Worm (Caenorhabditis elegans) whole organism, L4 larva: Measurements from ENCODE around the gene fbxb-99.

ENCODE experiments used
- F10B5.3 ChIP-seq: sonication (generic microtip); optimal IDR thresholded peaks from 2 replicates; lab custom pipeline; 2016; ENCODE audit warnings: mild to moderate bottlenecking, missing genetic modification characterization, missing compliant biosample characterization
- F49E8.2 ChIP-seq: sonication (generic microtip); optimal IDR thresholded peaks from 2 replicates; lab custom pipeline; 2016; ENCODE audit warnings: missing compliant biosample characterization, mild to moderate bottlenecking, missing genetic modification characterization, borderline replicate concordance
- R02D3.7 ChIP-seq: fragments of 150-350 bp; sonication (generic microtip); optimal IDR thresholded peaks from 3 replicates; lab custom pipeline; 2014; ENCODE audit warnings: missing biosample characterization, missing genetic modification characterization
- Y105C5A.15 ChIP-seq: fragments of 200-800 bp; sonication (Bioruptor generic); IDR thresholded peaks from 2 replicates; pipeline ENCODE4 v1.3.6; 2022; ENCODE audit warnings: missing genetic modification characterization, missing compliant biosample characterization
- Y48G9A.11 ChIP-seq: fragments of 200-800 bp; sonication (Bioruptor generic); IDR thresholded peaks from 2 replicates; pipeline ENCODE4 v1.3.6; 2022; ENCODE audit warnings: missing genetic modification reagents, missing genetic modification characterization, missing compliant biosample characterization
- Y5F2A.4 ChIP-seq: fragments of 200-800 bp; sonication (Bioruptor generic); optimal IDR thresholded peaks from 2 replicates; lab custom pipeline; 2018; ENCODE audit warnings: mild to moderate bottlenecking, missing genetic modification characterization, missing compliant biosample characterization
- Y75B8A.6 ChIP-seq: fragments of 200-800 bp; sonication (Bioruptor generic); IDR thresholded peaks from 2 replicates; pipeline ENCODE4 v1.3.6; 2022; ENCODE audit warnings: missing genetic modification reagents, missing genetic modification characterization, missing compliant biosample characterization
- aha-1 ChIP-seq: fragments of 150-350 bp; peaks from one replicate; lab custom pipeline; 2014; ENCODE audit warnings: missing biosample characterization, missing genetic modification characterization
- aly-2 ChIP-seq: sonication (generic microtip); optimal IDR thresholded peaks from 2 replicates; lab custom pipeline; 2018; ENCODE audit warnings: missing biosample characterization, missing genetic modification characterization
- attf-4 ChIP-seq: sonication (generic microtip); optimal IDR thresholded peaks from 3 replicates; lab custom pipeline; 2017; ENCODE audit warnings: missing biosample characterization, missing genetic modification characterization
- cey-2 ChIP-seq: sonication (generic microtip); optimal IDR thresholded peaks from 3 replicates; lab custom pipeline; 2017; ENCODE audit warnings: missing genetic modification characterization, mild to moderate bottlenecking, missing compliant biosample characterization, antibody characterized with exemption, borderline replicate concordance; ENCODE audit not compliant: insufficient read depth
- ctbp-1 ChIP-seq: fragments of 200-800 bp; sonication (Bioruptor generic); IDR thresholded peaks from 2 replicates; pipeline ENCODE4 v1.3.6; 2022; ENCODE audit warnings: missing genetic modification reagents, missing genetic modification characterization, missing compliant biosample characterization
- daf-16 ChIP-seq, 3 experiments: sonication (generic microtip); optimal IDR thresholded peaks; 2 replicates each; lab custom pipeline; 2016 to 2017; ENCODE audit warnings: missing genetic modification characterization in 3 of 3, missing genetic modification reagents in 3 of 3, mild to moderate bottlenecking in 2 of 3, missing compliant biosample characterization in 2 of 3, missing biosample characterization in 1 of 3, moderate library complexity in 1 of 3
- daf-19 ChIP-seq: fragments of 200-800 bp; sonication (Bioruptor generic); conservative IDR thresholded peaks from 2 replicates; pipeline ENCODE4 v1.3.6; 2022; ENCODE audit warnings: missing genetic modification characterization, missing compliant biosample characterization
- daf-8 ChIP-seq: fragments of 200-800 bp; sonication (Bioruptor generic); IDR thresholded peaks from 2 replicates; pipeline ENCODE4 v1.3.6; 2022; ENCODE audit warnings: missing genetic modification characterization, missing compliant biosample characterization
- dmd-6 ChIP-seq: fragments of 200-800 bp; sonication (Bioruptor generic); IDR thresholded peaks from 2 replicates; pipeline ENCODE4 v1.3.6; 2022; ENCODE audit warnings: missing genetic modification reagents, missing genetic modification characterization, missing compliant biosample characterization
- dpl-1 ChIP-seq: fragments of 150-350 bp; optimal IDR thresholded peaks from 2 replicates; lab custom pipeline; 2014; ENCODE audit warnings: missing biosample characterization, missing genetic modification reagents, missing genetic modification characterization
- hmg-1.1 ChIP-seq: fragments of 200-800 bp; sonication (Bioruptor generic); IDR thresholded peaks from 2 replicates; pipeline ENCODE4 v1.3.6; 2022; ENCODE audit warnings: missing genetic modification reagents, missing genetic modification characterization, missing compliant biosample characterization
- jun-1 ChIP-seq: fragments of 150-350 bp; optimal IDR thresholded peaks from 2 replicates; lab custom pipeline; 2014; ENCODE audit warnings: missing biosample characterization, missing genetic modification reagents, missing genetic modification characterization
- lin-13 ChIP-seq: fragments of 150-350 bp; optimal IDR thresholded peaks from 2 replicates; lab custom pipeline; 2014; ENCODE audit warnings: missing biosample characterization, missing genetic modification reagents, missing genetic modification characterization
- lin-38 ChIP-seq: fragments of 200-800 bp; sonication (Bioruptor generic); IDR thresholded peaks from 2 replicates; pipeline ENCODE4 v1.3.6; 2022; ENCODE audit warnings: missing genetic modification reagents, missing genetic modification characterization, missing compliant biosample characterization
- madf-5 ChIP-seq, 2 experiments: fragments of 200-800 bp; sonication (Bioruptor generic); IDR thresholded peaks; 2 replicates each; pipeline ENCODE4 v1.3.6; 2022; ENCODE audit warnings: missing compliant biosample characterization in 2 of 2, missing genetic modification characterization in 2 of 2
- madf-9 ChIP-seq: fragments of 200-800 bp; sonication (Bioruptor generic); conservative IDR thresholded peaks from 2 replicates; pipeline ENCODE4 v1.3.6; 2022; ENCODE audit warnings: missing genetic modification reagents, missing genetic modification characterization, missing compliant biosample characterization
- mxl-3 ChIP-seq: fragments of 200-800 bp; sonication (Bioruptor generic); optimal IDR thresholded peaks from 2 replicates; lab custom pipeline; 2018; ENCODE audit warnings: mild to moderate bottlenecking, missing genetic modification characterization, missing compliant biosample characterization
- nhr-11 ChIP-seq: fragments of 150-350 bp; optimal IDR thresholded peaks from 2 replicates; lab custom pipeline; 2014; ENCODE audit warnings: missing biosample characterization, missing genetic modification characterization
- nhr-111 ChIP-seq: fragments of 200-800 bp; sonication (Bioruptor generic); optimal IDR thresholded peaks from 2 replicates; lab custom pipeline; 2018; ENCODE audit warnings: mild to moderate bottlenecking, missing genetic modification characterization, missing compliant biosample characterization
- nhr-237 ChIP-seq: sonication (generic microtip); optimal IDR thresholded peaks from 2 replicates; lab custom pipeline; 2017; ENCODE audit warnings: missing biosample characterization, missing genetic modification characterization
- nhr-42 ChIP-seq: fragments of 200-800 bp; sonication (Bioruptor generic); IDR thresholded peaks from 2 replicates; pipeline ENCODE4 v1.3.6; 2022; ENCODE audit warnings: missing genetic modification characterization, missing compliant biosample characterization
- nhr-48 ChIP-seq: sonication (generic microtip); optimal IDR thresholded peaks from 2 replicates; lab custom pipeline; 2016; ENCODE audit warnings: mild to moderate bottlenecking, missing genetic modification characterization, missing compliant biosample characterization
- nhr-77 ChIP-seq: fragments of 150-350 bp; optimal IDR thresholded peaks from 2 replicates; lab custom pipeline; 2014; ENCODE audit warnings: missing biosample characterization, missing genetic modification characterization
- pqm-1 ChIP-seq: sonication (generic microtip); optimal IDR thresholded peaks from 2 replicates; lab custom pipeline; 2017; ENCODE audit warnings: missing biosample characterization, missing genetic modification characterization
- saeg-2 ChIP-seq: fragments of 200-800 bp; sonication (Bioruptor generic); IDR thresholded peaks from 2 replicates; pipeline ENCODE4 v1.3.6; 2022; ENCODE audit warnings: missing genetic modification reagents, missing genetic modification characterization, missing compliant biosample characterization
- set-16 ChIP-seq: fragments of 200-800 bp; sonication (Bioruptor generic); IDR thresholded peaks from 2 replicates; pipeline ENCODE4 v1.3.6; 2022; ENCODE audit warnings: missing genetic modification reagents, missing genetic modification characterization, missing compliant biosample characterization
- snpc-4 ChIP-seq: fragments of 150-350 bp; optimal IDR thresholded peaks from 2 replicates; lab custom pipeline; 2014; ENCODE audit warnings: missing biosample characterization, missing genetic modification characterization
- unc-39 ChIP-seq: sonication (generic microtip); optimal IDR thresholded peaks from 2 replicates; lab custom pipeline; 2017; ENCODE audit warnings: missing biosample characterization, missing genetic modification characterization
- unc-62 ChIP-seq, 3 experiments: fragments of 150-350 bp in 1 of 3; sonication (generic microtip); optimal IDR thresholded peaks in 2 of 3; peaks in 1 of 3; 1 replicate in 1 of 3; 2 replicates in 2 of 3; lab custom pipeline; 2014 to 2017; ENCODE audit warnings: missing biosample characterization in 3 of 3, missing genetic modification characterization in 3 of 3, missing genetic modification reagents in 3 of 3, missing genotype in 1 of 3
- zip-11 ChIP-seq: fragments of 200-800 bp; sonication (Bioruptor generic); IDR thresholded peaks from 2 replicates; pipeline ENCODE4 v1.3.6; 2022; ENCODE audit warnings: missing genetic modification characterization, missing compliant biosample characterization
- zip-2 ChIP-seq: fragments of 150-350 bp; optimal IDR thresholded peaks from 2 replicates; lab custom pipeline; 2014; ENCODE audit warnings: missing biosample characterization, missing genetic modification characterization
- ztf-7 ChIP-seq: fragments of 150-350 bp; optimal IDR thresholded peaks from 2 replicates; lab custom pipeline; 2014; ENCODE audit warnings: missing biosample characterization, missing genetic modification characterization

fbxb-99 gene

ce11 chrII:3793336-3793735 is at the start of gene fbxb-99:
TSS of gene fbxb-99 (minus strand) at chrII:3793436.
- no peak for TF ChIP-seq hmg-1.1 (GFP tag; lab: Robert Waterston, UW)
- no peak for TF ChIP-seq Y48G9A.11 (GFP tag; lab: Robert Waterston, UW)
- TF ChIP-seq pqm-1 (tag; lab: Kevin White, UChicago): no peak
- TF ChIP-seq Y75B8A.6: no peak
- TF ChIP-seq, all 104 proteins: peak for 0

ce11 chrII:3839562-3839961 is 46.3 kb upstream of the fbxb-99 start, which contains the start of gene C17A2.4:
TSS of gene C17A2.4 (plus strand) at chrII:3839862.
- TF ChIP-seq R02D3.7: no peak
- no peak for TF ChIP-seq Y5F2A.4 (GFP tag; lab: Kevin White, UChicago)
- no peak for TF ChIP-seq dmd-6 (GFP tag; lab: Robert Waterston, UW)
- TF ChIP-seq aha-1 (tag; lab: Kevin White, UChicago): peak; percentile 10
- TF ChIP-seq nhr-111 (GFP tag; lab: Kevin White, UChicago): no peak
- TF ChIP-seq daf-19 (GFP tag; lab: Robert Waterston, UW): no peak
- no peak for TF ChIP-seq Y105C5A.15 (GFP tag; lab: Robert Waterston, UW)

ce11 chrII:3835915-3836314 is 42.7 kb upstream of the fbxb-99 start, which contains the start of gene oac-4:
TSS of gene oac-4 (minus strand) at chrII:3836015.
- no peak for TF ChIP-seq nhr-11
- 0 out of 2 replicates have a peak, but pooled peaks have one; percentile 6 for TF ChIP-seq ctbp-1 (GFP tag; lab: Robert Waterston, UW)

ce11 chrII:3832383-3832782 is 39.1 kb upstream of the fbxb-99 start, which contains the start of gene F54D10.9:
TSS of gene F54D10.9 (minus strand) at chrII:3832483.
- TF ChIP-seq daf-8 (GFP tag; lab: Robert Waterston, UW): no peak
- no peak for TF ChIP-seq F49E8.2 (tag; lab: Kevin White, UChicago)
- TF ChIP-seq daf-19 (GFP tag; lab: Robert Waterston, UW): no peak
- TF ChIP-seq nhr-48 (tag; lab: Kevin White, UChicago): no peak
- no peak for TF ChIP-seq cey-2 (tag; lab: Kevin White, UChicago)
- TF ChIP-seq nhr-237 (tag; lab: Kevin White, UChicago): no peak
- TF ChIP-seq nhr-42 (GFP tag; lab: Robert Waterston, UW): no peak
- TF ChIP-seq madf-9 (GFP tag; lab: Robert Waterston, UW): no peak
- no peak for TF ChIP-seq lin-38 (GFP tag; lab: Robert Waterston, UW)
- TF ChIP-seq snpc-4 (tag; lab: Kevin White, UChicago): no peak

ce11 chrII:3829623-3830022 is 36.4 kb upstream of the fbxb-99 start:
- TF ChIP-seq nhr-237 (tag; lab: Kevin White, UChicago): no peak
- no peak for TF ChIP-seq saeg-2 (GFP tag; lab: Robert Waterston, UW)
- TF ChIP-seq lin-13 (GFP tag; lab: Kevin White, UChicago): no peak
- TF ChIP-seq F49E8.2 (tag; lab: Kevin White, UChicago): no peak
- peak in 1 of 2 experiments; percentile 93 for TF ChIP-seq unc-62 (GFP tag; optimal IDR thresholded peaks at IDR 0.05 in 1 of 2; lab: Kevin White, UChicago)
- no peak for TF ChIP-seq unc-62 (tag; optimal IDR thresholded peaks at IDR 0.05; lab: Kevin White, UChicago)

- peak; percentile 88 for TF ChIP-seq aha-1 (tag; lab: Kevin White, UChicago)
- no peak for TF ChIP-seq F10B5.3 (tag; lab: Kevin White, UChicago)
These were observed 34.6 kb upstream of the fbxb-99 start, which contains the start of gene F54D10.8 for ce11 chrII:3827801-3828200. TSS of gene F54D10.8 (minus strand) at chrII:3827901.

ce11 chrII:3823855-3824254 is 30.6 kb upstream of the fbxb-99 start, which contains the start of gene skr-15:
TSS of gene skr-15 (plus strand) at chrII:3824155.
- no peak for TF ChIP-seq daf-16 (GFP tag; optimal IDR thresholded peaks at IDR 0.05; lab: Kevin White, UChicago)
- TF ChIP-seq daf-16 (tag; optimal IDR thresholded peaks at IDR 0.05; lab: Kevin White, UChicago): no peak
- no peak for TF ChIP-seq attf-4 (tag; lab: Kevin White, UChicago)
- no peak for TF ChIP-seq mxl-3 (GFP tag; lab: Kevin White, UChicago)
- no peak for TF ChIP-seq ztf-7
- no peak for TF ChIP-seq madf-5 (GFP tag; IDR thresholded peaks at IDR 0.05; lab: Robert Waterston, UW)
- TF ChIP-seq jun-1 (tag; lab: Kevin White, UChicago): no peak
- no peak for TF ChIP-seq unc-39 (tag; lab: Kevin White, UChicago)
- TF ChIP-seq daf-8 (GFP tag; lab: Robert Waterston, UW): no peak
- no peak for TF ChIP-seq zip-11 (GFP tag; lab: Robert Waterston, UW)
- TF ChIP-seq F10B5.3 (tag; lab: Kevin White, UChicago): no peak
- TF ChIP-seq aly-2 (tag; lab: Kevin White, UChicago): no peak
- TF ChIP-seq set-16 (GFP tag; lab: Robert Waterston, UW): no peak
- no peak for TF ChIP-seq zip-2 (tag; lab: Kevin White, UChicago)
- TF ChIP-seq dpl-1 (GFP tag; lab: Kevin White, UChicago): no peak
- no peak for TF ChIP-seq nhr-77 (tag; lab: Kevin White, UChicago)
- no peak for TF ChIP-seq nhr-111 (GFP tag; lab: Kevin White, UChicago)
